Worm (Caenorhabditis elegans): ENCODE measurements around the gene acs-17.

- no peak for TF ChIP-seq med-1 (GFP tag; optimal IDR thresholded peaks at IDR 0.05; ENCODE audit: insufficient read depth)
- TF ChIP-seq ref-1 (GFP tag; conservative IDR thresholded peaks at IDR 0.05), result no peak
- TF ChIP-seq T22C8.4 (GFP tag; IDR thresholded peaks at IDR 0.05), result no peak
- TF ChIP-seq klf-2 (GFP tag; conservative IDR thresholded peaks at IDR 0.05), result no peak
- TF ChIP-seq tab-1 (GFP tag; IDR thresholded peaks at IDR 0.05), result no peak
- no peak for TF ChIP-seq ztf-29 (GFP tag; IDR thresholded peaks at IDR 0.05)
- TF ChIP-seq flt-1 (GFP tag; IDR thresholded peaks at IDR 0.05), result 0 out of 2 replicates have a peak, but pooled peaks have one; percentile 56
- TF ChIP-seq ztf-23 (GFP tag; IDR thresholded peaks at IDR 0.05), result peak; percentile 62; the same call in 1 of the 2 replicates
Measured at ce11 chrX:5953174-5953573, 8.9 kb upstream of the acs-17 start, which contains the start of the genes R07E4.5 and R07E4.3.

All from whole organism, midembryonic.